Fruit fly (Drosophila melanogaster) whole organism, embryonic: ENCODE measurements around the gene CG13311.

Source experiments
- Atf-2 ChIP-seq: fragments of 200-800 bp; sonication (Bioruptor generic); optimal IDR thresholded peaks from 2 replicates; lab custom pipeline; 2016; ENCODE audit warnings: missing biosample characterization, missing genetic modification characterization
- Atf6 ChIP-seq: fragments of 200-800 bp; sonication (Bioruptor generic); IDR thresholded peaks from 2 replicates; pipeline ENCODE4 v1.3.6; 2022; ENCODE audit warnings: missing biosample characterization, missing genetic modification characterization
- Bteb2 ChIP-seq: fragments of 200-800 bp; sonication (Bioruptor generic); optimal IDR thresholded peaks from 2 replicates; lab custom pipeline; 2016; ENCODE audit warnings: missing biosample characterization, missing genetic modification characterization
- CG11560 ChIP-seq: fragments of 200-800 bp; sonication (Bioruptor generic); IDR thresholded peaks from 3 replicates; pipeline ENCODE4 v1.3.6; 2022; ENCODE audit warnings: missing biosample characterization, missing genetic modification characterization
- CG13775 ChIP-seq: fragments of 200-800 bp; sonication (Bioruptor generic); optimal IDR thresholded peaks from 3 replicates; lab custom pipeline; 2017; ENCODE audit warnings: missing biosample characterization, mild to moderate bottlenecking, missing genetic modification characterization
- CG13894 ChIP-seq: fragments of 200-800 bp; sonication (Bioruptor generic); optimal IDR thresholded peaks from 3 replicates; lab custom pipeline; 2018; ENCODE audit warnings: missing biosample characterization, mild to moderate bottlenecking, missing genetic modification characterization, moderate library complexity
- CG1602 ChIP-seq: fragments of 200-800 bp; sonication (Bioruptor generic); optimal IDR thresholded peaks from 3 replicates; lab custom pipeline; 2016; ENCODE audit warnings: missing biosample characterization, missing genetic modification characterization
- CG17568 ChIP-seq: fragments of 200-800 bp; sonication (Bioruptor generic); optimal IDR thresholded peaks from 2 replicates; lab custom pipeline; 2018; ENCODE audit warnings: missing biosample characterization, mild to moderate bottlenecking, missing genetic modification characterization, moderate library complexity
- CG2116 ChIP-seq: fragments of 200-800 bp; sonication (Bioruptor generic); optimal IDR thresholded peaks from 3 replicates; lab custom pipeline; 2018; ENCODE audit warnings: missing biosample characterization, mild to moderate bottlenecking, missing genetic modification characterization
- CG2202 ChIP-seq: fragments of 200-800 bp; sonication (Bioruptor generic); optimal IDR thresholded peaks from 2 replicates; lab custom pipeline; 2018; ENCODE audit warnings: missing biosample characterization, mild to moderate bottlenecking, missing genetic modification characterization
- CG2875 ChIP-seq: fragments of 200-800 bp; sonication (Bioruptor generic); optimal IDR thresholded peaks from 2 replicates; lab custom pipeline; 2017; ENCODE audit warnings: missing biosample characterization, mild to moderate bottlenecking, missing genetic modification characterization, missing genetic modification reagents
- CG33213 ChIP-seq: fragments of 200-800 bp; sonication (Bioruptor generic); optimal IDR thresholded peaks from 3 replicates; lab custom pipeline; 2016; ENCODE audit warnings: missing biosample characterization, missing genetic modification characterization
- CG4328 ChIP-seq: fragments of 200-800 bp; sonication (Bioruptor generic); optimal IDR thresholded peaks from 3 replicates; lab custom pipeline; 2017; ENCODE audit warnings: missing biosample characterization, missing genetic modification reagents, missing genetic modification characterization
- CG4730 ChIP-seq: fragments of 200-800 bp; sonication (Bioruptor generic); IDR thresholded peaks from 2 replicates; pipeline ENCODE4 v1.3.6; 2022; ENCODE audit warnings: missing biosample characterization, missing genetic modification characterization
- CG4820 ChIP-seq: fragments of 200-800 bp; sonication (Bioruptor generic); optimal IDR thresholded peaks from 3 replicates; lab custom pipeline; 2016; ENCODE audit warnings: missing biosample characterization, missing genetic modification characterization
- CG7271 ChIP-seq: fragments of 200-800 bp; sonication (Bioruptor generic); optimal IDR thresholded peaks from 2 replicates; lab custom pipeline; 2018; ENCODE audit warnings: missing biosample characterization, mild to moderate bottlenecking, missing genetic modification characterization, moderate library complexity
- CG7745 ChIP-seq: fragments of 200-800 bp; sonication (Bioruptor generic); optimal IDR thresholded peaks from 2 replicates; lab custom pipeline; 2018; ENCODE audit warnings: missing biosample characterization, mild to moderate bottlenecking, missing genetic modification characterization, moderate library complexity
- CG7987 ChIP-seq: fragments of 200-800 bp; sonication (Bioruptor generic); optimal IDR thresholded peaks from 2 replicates; lab custom pipeline; 2018; ENCODE audit warnings: missing biosample characterization, mild to moderate bottlenecking, missing genetic modification characterization, moderate library complexity
- CG8944 ChIP-seq: fragments of 200-800 bp; sonication (Bioruptor generic); optimal IDR thresholded peaks from 3 replicates; lab custom pipeline; 2016; ENCODE audit warnings: missing biosample characterization, missing genetic modification characterization
- CG9797 ChIP-seq: fragments of 200-800 bp; sonication (Bioruptor generic); optimal IDR thresholded peaks from 3 replicates; lab custom pipeline; 2018; ENCODE audit warnings: missing biosample characterization, mild to moderate bottlenecking, missing genetic modification characterization
- HHEX ChIP-seq: fragments of 200-800 bp; sonication (Bioruptor generic); optimal IDR thresholded peaks from 3 replicates; lab custom pipeline; 2017; ENCODE audit warnings: missing biosample characterization, mild to moderate bottlenecking, missing genetic modification characterization, missing genetic modification reagents
- NC2β ChIP-seq: fragments of 200-800 bp; sonication (Bioruptor generic); optimal IDR thresholded peaks from 2 replicates; lab custom pipeline; 2016; ENCODE audit warnings: missing biosample characterization, missing genetic modification characterization
- Tbp ChIP-seq: fragments of >200 bp; optimal IDR thresholded peaks from 2 replicates; lab custom pipeline; 2018; ENCODE audit warnings: missing biosample characterization, missing genetic modification characterization
- abd-A ChIP-seq: fragments of 200-800 bp; sonication (Bioruptor generic); optimal IDR thresholded peaks from 3 replicates; lab custom pipeline; 2019; ENCODE audit warnings: missing biosample characterization, mild to moderate bottlenecking, missing genetic modification characterization, moderate library complexity
- al ChIP-seq: fragments of 200-800 bp; sonication (Bioruptor generic); IDR thresholded peaks from 2 replicates; pipeline ENCODE4 v1.3.6; 2022; ENCODE audit warnings: missing biosample characterization, missing genetic modification characterization
- az2 ChIP-seq: fragments of 200-800 bp; sonication (Bioruptor generic); optimal IDR thresholded peaks from 3 replicates; lab custom pipeline; 2016; ENCODE audit warnings: missing biosample characterization, missing genetic modification characterization
- bcd ChIP-seq: fragments of 200-800 bp; sonication (Bioruptor generic); optimal IDR thresholded peaks from 2 replicates; lab custom pipeline; 2017; ENCODE audit warnings: missing biosample characterization, mild to moderate bottlenecking, missing genetic modification characterization
- danr ChIP-seq: fragments of 200-800 bp; sonication (Bioruptor generic); IDR thresholded peaks from 2 replicates; pipeline ENCODE4 v1.3.6; 2022; ENCODE audit warnings: missing biosample characterization, missing genetic modification characterization
- dmrt11E ChIP-seq: fragments of 200-800 bp; sonication (Bioruptor generic); optimal IDR thresholded peaks from 3 replicates; lab custom pipeline; 2018; ENCODE audit warnings: missing biosample characterization, mild to moderate bottlenecking, missing genetic modification characterization, moderate library complexity
- en ChIP-seq: fragments of 200-800 bp; sonication (Bioruptor generic); optimal IDR thresholded peaks from 2 replicates; lab custom pipeline; 2016; ENCODE audit warnings: missing biosample characterization, missing genetic modification characterization
- gfzf ChIP-seq: fragments of 200-800 bp; sonication (Bioruptor generic); optimal IDR thresholded peaks from 2 replicates; lab custom pipeline; 2016; ENCODE audit warnings: missing biosample characterization, mild to moderate bottlenecking, missing genetic modification characterization, moderate library complexity
- gsb-n ChIP-seq: fragments of 200-800 bp; sonication (Bioruptor generic); optimal IDR thresholded peaks from 3 replicates; lab custom pipeline; 2018; ENCODE audit warnings: missing biosample characterization, mild to moderate bottlenecking, missing genetic modification characterization
- hbn ChIP-seq: fragments of 200-800 bp; sonication (Bioruptor generic); IDR thresholded peaks from 2 replicates; pipeline ENCODE4 v1.3.6; 2022; ENCODE audit warnings: missing biosample characterization, missing genetic modification characterization; ENCODE audit not compliant: partially characterized antibody
- inv ChIP-seq: fragments of 200-800 bp; sonication (Bioruptor generic); IDR thresholded peaks from 2 replicates; pipeline ENCODE4 v1.3.6; 2022; ENCODE audit warnings: missing biosample characterization, missing genetic modification characterization; ENCODE audit not compliant: partially characterized antibody
- nerfin-2 ChIP-seq: fragments of 200-800 bp; sonication (Bioruptor generic); IDR thresholded peaks from 2 replicates; pipeline ENCODE4 v1.3.6; 2022; ENCODE audit warnings: missing biosample characterization, missing genetic modification characterization; ENCODE audit not compliant: partially characterized antibody
- onecut ChIP-seq: fragments of 200-800 bp; sonication (Bioruptor generic); IDR thresholded peaks from 2 replicates; pipeline ENCODE4 v1.3.6; 2022; ENCODE audit warnings: missing biosample characterization, missing genetic modification characterization
- p53 ChIP-seq: fragments of 200-800 bp; sonication (Bioruptor generic); optimal IDR thresholded peaks from 2 replicates; lab custom pipeline; 2016; ENCODE audit warnings: missing biosample characterization, missing genetic modification characterization
- pum ChIP-seq: fragments of 200-800 bp; sonication (Bioruptor generic); optimal IDR thresholded peaks from 2 replicates; lab custom pipeline; 2016; ENCODE audit warnings: missing biosample characterization, missing genetic modification characterization
- repo ChIP-seq: fragments of 200-800 bp; sonication (Bioruptor generic); optimal IDR thresholded peaks from 2 replicates; lab custom pipeline; 2016; ENCODE audit warnings: missing biosample characterization, missing genetic modification characterization
- rib ChIP-seq: fragments of 200-800 bp; sonication (Bioruptor generic); IDR thresholded peaks from 2 replicates; pipeline ENCODE4 v1.3.6; 2022; ENCODE audit warnings: missing biosample characterization, missing genetic modification characterization
- sd ChIP-seq: fragments of 200-800 bp; sonication (Bioruptor generic); optimal IDR thresholded peaks from 3 replicates; lab custom pipeline; 2018; ENCODE audit warnings: missing biosample characterization, mild to moderate bottlenecking, missing genetic modification characterization, moderate library complexity
- sens ChIP-seq: fragments of 200-800 bp; sonication (Bioruptor generic); peaks from one replicate; lab custom pipeline; 2016; ENCODE audit warnings: missing biosample characterization, missing genetic modification characterization
- sim ChIP-seq: fragments of 200-800 bp; sonication (Bioruptor generic); IDR thresholded peaks from 2 replicates; pipeline ENCODE4 v1.3.6; 2022; ENCODE audit warnings: missing biosample characterization, missing genetic modification characterization
- slbo ChIP-seq: fragments of 200-800 bp; sonication (Bioruptor generic); IDR thresholded peaks from 2 replicates; pipeline ENCODE4 v1.3.6; 2022; ENCODE audit warnings: missing biosample characterization, missing genetic modification characterization
- tgo ChIP-seq: fragments of 200-800 bp; sonication (Bioruptor generic); IDR thresholded peaks from 3 replicates; pipeline ENCODE4 v1.3.6; 2022; ENCODE audit warnings: missing biosample characterization, missing genetic modification characterization
- tll ChIP-seq, 2 experiments: fragments of 200-800 bp in 1 of 2; fragments of >200 bp in 1 of 2; sonication (Bioruptor generic) in 1 of 2; optimal IDR thresholded peaks; 2 replicates each; lab custom pipeline; 2017 to 2019; ENCODE audit warnings: missing biosample characterization in 2 of 2, missing genetic modification characterization in 2 of 2, mild to moderate bottlenecking in 1 of 2, moderate library complexity in 1 of 2
- toy ChIP-seq: fragments of 200-800 bp; sonication (Bioruptor generic); IDR thresholded peaks from 2 replicates; pipeline ENCODE4 v1.3.6; 2022; ENCODE audit warnings: missing biosample characterization, missing genetic modification characterization
- vfl ChIP-seq: fragments of 200-800 bp; sonication (Bioruptor generic); optimal IDR thresholded peaks from 2 replicates; lab custom pipeline; 2016; ENCODE audit warnings: missing biosample characterization, missing genetic modification characterization
- wdn ChIP-seq: fragments of 200-800 bp; sonication (Bioruptor generic); IDR thresholded peaks from 2 replicates; pipeline ENCODE4 v1.3.6; 2022; ENCODE audit warnings: missing biosample characterization, missing genetic modification characterization
- zen ChIP-seq: fragments of 200-800 bp; sonication (Bioruptor generic); optimal IDR thresholded peaks from 3 replicates; lab custom pipeline; 2018; ENCODE audit warnings: missing biosample characterization, mild to moderate bottlenecking, missing genetic modification characterization, moderate library complexity

The CG13311 gene

DNA sequence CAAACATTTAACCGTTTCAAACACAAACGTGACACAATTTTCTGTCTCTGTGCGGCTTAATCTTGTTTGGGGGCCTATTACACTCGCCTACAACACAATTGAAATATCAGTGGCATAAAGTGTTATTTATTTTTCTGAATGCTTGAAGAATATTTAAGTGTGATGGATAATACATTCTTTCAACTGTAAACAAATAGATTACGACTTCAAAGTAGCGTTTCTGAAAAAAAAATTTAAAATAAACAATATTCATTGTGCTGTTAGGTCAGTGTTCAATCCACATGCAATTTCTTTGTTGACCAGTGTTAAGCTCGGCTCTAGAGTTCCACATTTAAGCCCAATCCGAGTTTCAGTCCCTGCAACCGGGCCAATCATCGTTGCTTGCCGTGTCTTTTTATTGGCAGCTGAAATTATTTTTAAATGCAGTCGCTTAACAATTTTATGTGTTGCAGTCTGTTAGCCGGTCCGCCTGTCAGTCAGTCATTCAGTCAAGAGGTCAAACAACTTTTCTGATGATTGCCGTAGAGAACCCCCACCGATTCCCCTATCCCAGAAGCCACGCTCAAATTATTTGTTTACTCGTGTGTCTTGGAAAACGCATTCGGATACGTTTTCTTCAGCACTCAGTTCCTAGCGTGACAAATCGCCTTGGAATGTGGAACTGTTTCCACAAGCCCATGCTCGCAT lies 28.8 kb downstream of the CG13311 start (continued):
- TF ChIP-seq zen (tag; lab: Kevin White, UChicago) (no peak), CG2116 (peak; percentile 35), slbo (GFP tag; lab: Robert Waterston, UW) (0 out of 2 replicates have a peak, but pooled peaks have one; percentile 36), CG13894 (no peak), CG1602 (GFP tag; lab: Kevin White, UChicago) (peak; percentile 60), abd-A (tag; lab: Kevin White, UChicago) (peak; percentile 18), NC2β (GFP tag; lab: Kevin White, UChicago) (peak; percentile 52), CG2202 (tag; lab: Kevin White, UChicago) (peak; percentile 80), sens (GFP tag; lab: Kevin White, UChicago) (peak; percentile 96), CG9797 (GFP tag; lab: Kevin White, UChicago) (no peak), gfzf (GFP tag; lab: Kevin White, UChicago) (no peak), nerfin-2 (GFP tag; lab: Robert Waterston, UW) (no peak), gsb-n (tag; lab: Kevin White, UChicago) (peak; percentile 80), CG7987 (GFP tag; lab: Kevin White, UChicago) (no peak), az2 (peak; percentile 72), p53 (GFP tag; lab: Kevin White, UChicago) (no peak), CG4820 (GFP tag; lab: Kevin White, UChicago) (peak; percentile 62), toy (GFP tag; lab: Robert Waterston, UW) (no peak), CG7745 (tag; lab: Kevin White, UChicago) (no peak), CG4730 (GFP tag; lab: Robert Waterston, UW) (peak; percentile 48; the same call in 1 of the 2 replicates), rib (GFP tag; lab: Robert Waterston, UW) (no peak), danr (GFP tag; lab: Robert Waterston, UW) (0 out of 2 replicates have a peak, but pooled peaks have one; percentile 39), en (peak; percentile 58), onecut (GFP tag; lab: Robert Waterston, UW) (peak; percentile 34; the same call in 1 of the 2 replicates), CG17568 (peak; percentile 68), hbn (no peak), CG7271 (tag; lab: Kevin White, UChicago) (peak; percentile 33), vfl (GFP tag; lab: Kevin White, UChicago) (no peak), bcd (peak; percentile 60), inv (GFP tag; lab: Robert Waterston, UW) (no peak), sd (peak; percentile 74), repo (GFP tag; lab: Kevin White, UChicago) (no peak), sim (GFP tag; lab: Robert Waterston, UW) (peak; percentile 47; the same call in 1 of the 2 replicates), Atf6 (GFP tag; lab: Robert Waterston, UW) (peak; percentile 60; the same call in 1 of the 2 replicates), dmrt11E (tag; lab: Kevin White, UChicago) (peak; percentile 84), Bteb2 (peak; percentile 28), Atf-2 (GFP tag; lab: Kevin White, UChicago) (peak; percentile 53), al (GFP tag; lab: Robert Waterston, UW) (no peak), CG4328 (no peak), tll (GFP tag; optimal IDR thresholded peaks at IDR 0.05; lab: Kevin White, UChicago) (no peak), CG33213 (GFP tag; lab: Kevin White, UChicago) (no peak), wdn (GFP tag; lab: Robert Waterston, UW) (no peak), CG13775 (GFP tag; lab: Kevin White, UChicago) (peak; percentile 57), CG8944 (GFP tag; lab: Kevin White, UChicago) (peak; percentile 17), HHEX (GFP tag; lab: Kevin White, UChicago) (peak; percentile 8), Tbp (GFP tag; lab: Kevin White, UChicago) (no peak), pum (GFP tag; lab: Kevin White, UChicago) (no peak), tgo (GFP tag; lab: Robert Waterston, UW) (peak; percentile 77), CG11560 (no peak), CG2875 (peak; percentile 71)
